Worm (Caenorhabditis elegans) whole organism, L2 larva: Measurements from ENCODE around the gene wht-8.

ENCODE experiments used
- F13H6.1 ChIP-seq: sonication (generic microtip); optimal IDR thresholded peaks from 2 replicates; lab custom pipeline; 2016; ENCODE audit warnings: missing genetic modification characterization, missing compliant biosample characterization
- R02D3.7 ChIP-seq: fragments of 150-350 bp; optimal IDR thresholded peaks from 2 replicates; lab custom pipeline; 2014; ENCODE audit warnings: missing biosample characterization, missing genetic modification characterization
- ZK546.5 ChIP-seq: sonication (generic microtip); optimal IDR thresholded peaks from 2 replicates; lab custom pipeline; 2017; ENCODE audit warnings: missing biosample characterization, missing genetic modification characterization
- alr-1 ChIP-seq: fragments of 150-350 bp; optimal IDR thresholded peaks from 2 replicates; lab custom pipeline; 2014; ENCODE audit warnings: missing biosample characterization, missing genetic modification characterization
- aly-2 ChIP-seq: fragments of 150-350 bp; optimal IDR thresholded peaks from 2 replicates; lab custom pipeline; 2014; ENCODE audit warnings: missing biosample characterization, missing genetic modification characterization
- ama-1 ChIP-seq: fragments of 150-350 bp; optimal IDR thresholded peaks from 2 replicates; lab custom pipeline; 2018; ENCODE audit warnings: inconsistent platforms
- blmp-1 ChIP-seq: sonication (generic microtip); optimal IDR thresholded peaks from 2 replicates; lab custom pipeline; 2017; ENCODE audit warnings: missing genetic modification characterization, mild to moderate bottlenecking, missing compliant biosample characterization, antibody characterized with exemption, moderate library complexity; ENCODE audit not compliant: insufficient read depth
- ceh-16 ChIP-seq: fragments of 150-350 bp; optimal IDR thresholded peaks from 2 replicates; lab custom pipeline; 2014; ENCODE audit warnings: missing biosample characterization, missing genetic modification characterization
- ceh-82 ChIP-seq: fragments of 150-350 bp; optimal IDR thresholded peaks from 2 replicates; lab custom pipeline; 2014; ENCODE audit warnings: missing biosample characterization, missing genetic modification characterization
- dmd-4 ChIP-seq: sonication (generic microtip); optimal IDR thresholded peaks from 2 replicates; lab custom pipeline; 2017; ENCODE audit warnings: missing biosample characterization, missing genetic modification characterization
- egl-27 ChIP-seq: sonication (generic microtip); optimal IDR thresholded peaks from 3 replicates; lab custom pipeline; 2017; ENCODE audit warnings: missing biosample characterization, missing genetic modification reagents, missing genetic modification characterization
- elt-1 ChIP-seq: fragments of 150-350 bp; optimal IDR thresholded peaks from 2 replicates; lab custom pipeline; 2014; ENCODE audit warnings: missing biosample characterization, missing genetic modification characterization
- elt-3 ChIP-seq: sonication (generic microtip); optimal IDR thresholded peaks from 2 replicates; lab custom pipeline; 2017; ENCODE audit warnings: missing biosample characterization, missing genetic modification characterization
- fos-1 ChIP-seq: fragments of 150-350 bp; optimal IDR thresholded peaks from 2 replicates; lab custom pipeline; 2014; ENCODE audit warnings: missing biosample characterization, missing genetic modification characterization
- gmeb-1 ChIP-seq: fragments of 150-350 bp; optimal IDR thresholded peaks from 2 replicates; lab custom pipeline; 2014; ENCODE audit warnings: missing biosample characterization, missing genetic modification characterization
- lin-39 ChIP-seq: fragments of 150-350 bp; optimal IDR thresholded peaks from 2 replicates; lab custom pipeline; 2014; ENCODE audit warnings: missing biosample characterization, missing genetic modification reagents, missing genetic modification characterization
- mab-5 ChIP-seq: fragments of 150-350 bp; optimal IDR thresholded peaks from 2 replicates; lab custom pipeline; 2014; ENCODE audit warnings: missing biosample characterization, missing genetic modification characterization
- mbf-1 ChIP-seq: sonication (generic microtip); optimal IDR thresholded peaks from 2 replicates; lab custom pipeline; 2017; ENCODE audit warnings: missing biosample characterization, missing genetic modification characterization
- mdl-1 ChIP-seq, 2 experiments: fragments of 150-350 bp in 1 of 2; sonication (generic microtip) in 1 of 2; optimal IDR thresholded peaks; 2 replicates each; lab custom pipeline; 2017; ENCODE audit warnings: missing biosample characterization in 2 of 2, missing genetic modification characterization in 2 of 2
- nhr-10 ChIP-seq: sonication (generic microtip); optimal IDR thresholded peaks from 2 replicates; lab custom pipeline; 2017; ENCODE audit warnings: missing biosample characterization, missing genetic modification characterization
- nhr-11 ChIP-seq: fragments of 150-350 bp; optimal IDR thresholded peaks from 2 replicates; lab custom pipeline; 2014; ENCODE audit warnings: missing biosample characterization, missing genetic modification characterization
- nhr-12 ChIP-seq: fragments of 150-350 bp; optimal IDR thresholded peaks from 2 replicates; lab custom pipeline; 2014; ENCODE audit warnings: missing biosample characterization, missing genetic modification characterization
- nhr-129 ChIP-seq: fragments of 150-350 bp; optimal IDR thresholded peaks from 2 replicates; lab custom pipeline; 2014; ENCODE audit warnings: missing biosample characterization, missing genetic modification characterization
- nhr-21 ChIP-seq: fragments of 150-350 bp; optimal IDR thresholded peaks from 2 replicates; lab custom pipeline; 2014; ENCODE audit warnings: missing biosample characterization, missing genetic modification characterization
- nhr-23 ChIP-seq: fragments of 150-350 bp; optimal IDR thresholded peaks from 2 replicates; lab custom pipeline; 2014; ENCODE audit warnings: missing biosample characterization, missing genetic modification reagents, missing genetic modification characterization
- nhr-237 ChIP-seq: fragments of 150-350 bp; optimal IDR thresholded peaks from 2 replicates; lab custom pipeline; 2014; ENCODE audit warnings: missing biosample characterization, missing genetic modification characterization
- nhr-25 ChIP-seq: fragments of 150-350 bp; sonication (generic microtip); optimal IDR thresholded peaks from 3 replicates; lab custom pipeline; 2014; ENCODE audit warnings: missing biosample characterization, missing genetic modification characterization
- nhr-77 ChIP-seq: fragments of 150-350 bp; optimal IDR thresholded peaks from 2 replicates; lab custom pipeline; 2014; ENCODE audit warnings: missing biosample characterization, missing genetic modification characterization
- peb-1 ChIP-seq: fragments of 150-350 bp; optimal IDR thresholded peaks from 2 replicates; lab custom pipeline; 2014; ENCODE audit warnings: missing biosample characterization, missing genetic modification characterization
- sem-4 ChIP-seq: fragments of 150-350 bp; optimal IDR thresholded peaks from 2 replicates; lab custom pipeline; 2014; ENCODE audit warnings: missing biosample characterization, missing genetic modification reagents, missing genetic modification characterization
- sma-3 ChIP-seq: sonication (generic microtip); optimal IDR thresholded peaks from 2 replicates; lab custom pipeline; 2016; ENCODE audit warnings: missing genetic modification reagents, missing genetic modification characterization, missing compliant biosample characterization
- sma-9 ChIP-seq, 2 experiments: fragments of 150-350 bp in 1 of 2; sonication (generic microtip) in 1 of 2; optimal IDR thresholded peaks; 2 replicates each; lab custom pipeline; 2014 to 2016; ENCODE audit warnings: missing genetic modification characterization in 2 of 2, mild to moderate bottlenecking in 1 of 2, missing biosample characterization in 1 of 2, missing compliant biosample characterization in 1 of 2, missing genetic modification reagents in 1 of 2, moderate library complexity in 1 of 2
- unc-39 ChIP-seq: fragments of 150-350 bp; optimal IDR thresholded peaks from 2 replicates; lab custom pipeline; 2014; ENCODE audit warnings: missing biosample characterization, missing genetic modification characterization
- unc-55 ChIP-seq: fragments of 150-350 bp; sonication (generic microtip); optimal IDR thresholded peaks from 3 replicates; lab custom pipeline; 2014; ENCODE audit warnings: missing biosample characterization, missing genetic modification reagents, missing genetic modification characterization
- unc-62 ChIP-seq: fragments of 150-350 bp; optimal IDR thresholded peaks from 2 replicates; lab custom pipeline; 2014; ENCODE audit warnings: missing biosample characterization, missing genetic modification reagents, missing genetic modification characterization
- zag-1 ChIP-seq: fragments of 150-350 bp; optimal IDR thresholded peaks from 2 replicates; lab custom pipeline; 2014; ENCODE audit warnings: missing biosample characterization, missing genetic modification characterization
- ztf-1 ChIP-seq: fragments of 200-800 bp; sonication (Bioruptor generic); conservative IDR thresholded peaks from 2 replicates; pipeline ENCODE4 v1.3.6; 2022; ENCODE audit warnings: missing genetic modification characterization, missing compliant biosample characterization
- ztf-11 ChIP-seq: sonication (generic microtip); optimal IDR thresholded peaks from 2 replicates; lab custom pipeline; 2017; ENCODE audit warnings: missing biosample characterization, missing genetic modification characterization

The wht-8 gene

DNA sequence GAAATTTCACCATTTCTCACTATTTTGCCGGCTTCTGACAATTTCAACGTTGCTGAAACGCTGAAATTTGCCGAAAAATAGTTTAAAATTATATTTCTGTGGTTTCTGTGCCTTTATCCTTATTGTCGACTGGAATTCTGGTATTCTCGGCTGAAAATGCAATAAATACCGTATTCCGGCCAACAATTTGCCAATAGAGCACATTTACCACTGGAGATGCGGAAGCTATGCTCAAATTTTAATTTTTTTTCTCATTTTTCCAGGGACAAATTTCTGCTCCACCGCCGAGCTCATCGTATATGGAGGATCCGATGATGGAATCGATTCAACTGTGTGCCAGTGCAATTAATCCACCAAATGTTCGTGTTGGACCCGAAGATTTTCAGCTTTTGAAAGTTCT, 28.0 kb downstream of the wht-8 start:
- TF ChIP-seq lin-39 (tag; lab: Kevin White, UChicago) (no peak), nhr-77 (no peak), peb-1 (no peak), alr-1 (tag; lab: Kevin White, UChicago) (no peak), egl-27 (tag; lab: Kevin White, UChicago) (no peak), mbf-1 (tag; lab: Kevin White, UChicago) (no peak), unc-39 (tag; lab: Kevin White, UChicago) (no peak), sem-4 (tag; lab: Kevin White, UChicago) (no peak), blmp-1 (no peak), ztf-11 (no peak), ceh-82 (tag; lab: Kevin White, UChicago) (no peak), R02D3.7 (tag; lab: Kevin White, UChicago) (no peak), nhr-237 (tag; lab: Kevin White, UChicago) (no peak), unc-62 (no peak), ama-1 (lab: Kevin White, UChicago) (no peak), zag-1 (tag; lab: Kevin White, UChicago) (no peak), nhr-11 (tag; lab: Kevin White, UChicago) (no peak)

DNA sequence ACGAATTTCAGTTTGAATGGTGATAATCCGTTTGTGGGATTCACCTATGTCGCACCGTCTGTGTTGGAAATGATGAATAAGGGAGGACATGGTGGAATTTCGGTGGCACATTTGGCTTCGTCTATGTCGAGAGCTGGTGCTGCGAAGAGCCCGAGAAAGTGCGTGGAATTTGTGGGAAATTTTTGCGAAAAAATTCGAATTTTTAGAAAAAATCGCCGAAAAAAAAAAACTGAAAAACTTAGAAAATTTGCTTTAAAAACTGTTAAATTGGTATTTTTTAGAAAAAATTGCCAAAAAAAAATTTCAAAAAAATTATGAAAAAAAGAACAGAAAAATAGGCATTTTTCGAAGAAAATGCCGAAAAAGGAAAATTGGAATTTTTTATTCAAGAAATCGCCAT, 30.3 kb downstream of the wht-8 start:
- TF ChIP-seq dmd-4 (no peak), egl-27 (tag; lab: Kevin White, UChicago) (no peak), ztf-1 (no peak), fos-1 (no peak), ceh-16 (tag; lab: Kevin White, UChicago) (no peak), elt-1 (tag; lab: Kevin White, UChicago) (no peak), aly-2 (tag; lab: Kevin White, UChicago) (no peak), nhr-23 (tag; lab: Kevin White, UChicago) (no peak), ZK546.5 (no peak), unc-39 (tag; lab: Kevin White, UChicago) (no peak), nhr-21 (tag; lab: Kevin White, UChicago) (no peak), nhr-237 (tag; lab: Kevin White, UChicago) (no peak), blmp-1 (no peak), mdl-1 (tag; optimal IDR thresholded peaks at IDR 0.05; lab: Kevin White, UChicago) (no peak)

DNA sequence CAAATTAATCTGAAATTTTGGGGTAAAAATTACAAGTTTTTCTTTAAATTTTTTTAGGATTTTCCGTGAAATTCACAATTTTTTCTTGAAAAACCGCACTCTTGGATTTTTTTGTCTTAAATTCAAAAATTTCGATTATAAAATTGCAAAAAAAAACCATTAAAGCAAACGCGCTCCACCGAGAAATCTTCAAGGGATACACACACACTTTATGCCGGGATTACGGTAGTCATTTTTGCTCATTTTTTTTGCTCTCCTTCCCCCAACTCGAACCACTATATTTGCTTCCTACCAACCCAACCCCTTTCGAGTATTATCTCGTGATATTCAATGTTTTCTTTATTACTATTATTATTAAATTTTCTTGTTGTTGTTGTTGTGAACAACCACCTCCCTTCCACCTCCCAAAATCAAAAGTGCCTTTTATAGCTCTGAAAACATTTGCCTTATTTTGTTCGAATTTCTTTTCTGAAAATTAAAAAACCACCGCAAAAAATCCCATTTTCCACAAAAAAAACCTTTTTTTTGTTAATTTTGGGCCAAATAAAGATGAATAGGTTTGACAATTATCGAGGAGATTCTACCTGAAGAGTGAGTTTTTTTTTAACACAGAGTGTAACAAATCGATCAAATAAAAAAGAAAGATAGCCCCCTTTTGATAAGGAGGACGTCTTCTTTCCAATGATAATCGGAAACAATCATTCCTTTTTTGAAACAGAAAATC, 33.3 kb downstream of the wht-8 start, which contains the start of gene Y47D3A.32:
TSS of gene Y47D3A.32 (plus strand) at position 674 of the 724 bp plus-strand sequence.
- TF ChIP-seq unc-55 (GFP tag; lab: Kevin White, UChicago) (no peak), nhr-10 (tag; lab: Kevin White, UChicago) (no peak), ama-1 (lab: Kevin White, UChicago) (no peak), ceh-82 (tag; lab: Kevin White, UChicago) (no peak), nhr-237 (tag; lab: Kevin White, UChicago) (no peak), nhr-129 (tag; lab: Kevin White, UChicago) (no peak), elt-3 (tag; lab: Kevin White, UChicago) (no peak), F13H6.1 (tag; lab: Kevin White, UChicago) (no peak), unc-39 (tag; lab: Kevin White, UChicago) (no peak), egl-27 (tag; lab: Kevin White, UChicago) (no peak), mab-5 (no peak), nhr-12 (tag; lab: Kevin White, UChicago) (no peak), sma-9 (GFP tag; optimal IDR thresholded peaks at IDR 0.05; lab: Kevin White, UChicago) (no peak), sma-9 (tag; optimal IDR thresholded peaks at IDR 0.05; lab: Kevin White, UChicago) (no peak), blmp-1 (no peak)
- TF ChIP-seq, all 48 proteins: peak for 0

DNA sequence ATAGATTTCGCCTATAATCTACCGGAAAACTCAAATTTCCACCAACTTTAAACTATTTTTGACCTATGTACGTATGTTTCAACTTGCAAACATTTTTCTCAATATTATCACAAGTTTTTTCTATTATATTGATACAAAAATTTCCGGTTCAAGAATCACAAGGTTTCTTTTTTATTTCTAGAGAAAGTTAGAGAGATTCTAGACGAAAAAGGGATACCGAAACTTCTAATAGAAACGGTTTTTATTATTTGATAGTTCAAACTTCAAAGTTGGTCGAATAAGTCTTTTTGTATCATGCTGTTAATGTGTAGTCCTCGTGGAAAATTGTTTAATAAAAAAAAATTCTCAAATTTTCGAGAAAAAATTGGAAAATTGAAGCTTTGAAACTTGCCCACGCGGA, 36.5 kb downstream of the wht-8 start:
- TF ChIP-seq gmeb-1 (peak; percentile 23), blmp-1 (peak; percentile 70), nhr-25 (tag; lab: Kevin White, UChicago) (peak; percentile 82), mab-5 (no peak), fos-1 (no peak), nhr-21 (tag; lab: Kevin White, UChicago) (peak; percentile 38), sma-3 (peak; percentile 23), ceh-16 (tag; lab: Kevin White, UChicago) (no peak), sma-9 (GFP tag; optimal IDR thresholded peaks at IDR 0.05; lab: Kevin White, UChicago) (peak; percentile 75), sma-9 (tag; optimal IDR thresholded peaks at IDR 0.05; lab: Kevin White, UChicago) (no peak)
